Fruit fly (Drosophila melanogaster) whole organism, pupa: Measurements from ENCODE around the gene CG14036.

ENCODE experiments used
- CG17806 ChIP-seq: fragments of 200-800 bp; sonication (Bioruptor generic); optimal IDR thresholded peaks from 2 replicates; lab custom pipeline; 2018; ENCODE audit warnings: missing biosample characterization, mild to moderate bottlenecking, missing genetic modification characterization, moderate library complexity
- CG4496 ChIP-seq: fragments of 200-800 bp; sonication (Bioruptor generic); IDR thresholded peaks from 3 replicates; pipeline ENCODE4 v1.3.6; 2022; ENCODE audit warnings: missing biosample characterization, missing genetic modification characterization
- Ets98B ChIP-seq: fragments of 200-800 bp; sonication (Bioruptor generic); IDR thresholded peaks from 2 replicates; pipeline ENCODE4 v1.3.6; 2022; ENCODE audit warnings: missing biosample characterization, missing genetic modification characterization
- Pif1A ChIP-seq: fragments of 200-800 bp; sonication (Bioruptor generic); optimal IDR thresholded peaks from 3 replicates; lab custom pipeline; 2016; ENCODE audit warnings: missing biosample characterization, missing genetic modification characterization
- Snoo ChIP-seq: fragments of 200-800 bp; sonication (Bioruptor generic); optimal IDR thresholded peaks from 3 replicates; lab custom pipeline; 2017; ENCODE audit warnings: missing biosample characterization, mild to moderate bottlenecking, missing genetic modification characterization, inconsistent platforms

- TF ChIP-seq Ets98B (GFP tag; lab: Robert Waterston, UW) (no peak), CG17806 (tag; lab: Kevin White, UChicago) (peak; percentile 13), CG4496 (GFP tag; lab: Robert Waterston, UW) (no peak), Pif1A (GFP tag; lab: Kevin White, UChicago) (no peak), Snoo (no peak)
Measured at dm6 chr2L:5010784-5011260, 44.0 kb downstream of the CG14036 start, which contains the start of the genes CG31917, Tfb5 and SelT.
